Fruit fly (Drosophila melanogaster) whole organism, prepupa: Measurements from ENCODE around the gene CG11899.

ENCODE experiments used
- CG10631 ChIP-seq: fragments of 200-800 bp; sonication (Bioruptor generic); optimal IDR thresholded peaks from 2 replicates; lab custom pipeline; 2016; ENCODE audit warnings: missing biosample characterization, missing genetic modification characterization
- CG10669 ChIP-seq: fragments of 200-800 bp; sonication (Bioruptor generic); optimal IDR thresholded peaks from 3 replicates; lab custom pipeline; 2018; ENCODE audit warnings: missing biosample characterization, mild to moderate bottlenecking, missing genetic modification characterization, moderate library complexity
- CG11762 ChIP-seq: fragments of 200-800 bp; sonication (Bioruptor generic); optimal IDR thresholded peaks from 3 replicates; lab custom pipeline; 2016; ENCODE audit warnings: missing biosample characterization, missing genetic modification characterization; ENCODE audit not compliant: insufficient read depth
- CG15336 ChIP-seq: fragments of 200-800 bp; sonication (Bioruptor generic); IDR thresholded peaks from 2 replicates; pipeline ENCODE4 v1.3.6; 2022; ENCODE audit warnings: missing biosample characterization, missing genetic modification characterization
- CG1621 ChIP-seq: fragments of 200-800 bp; sonication (Bioruptor generic); optimal IDR thresholded peaks from 3 replicates; lab custom pipeline; 2018; ENCODE audit warnings: missing biosample characterization, mild to moderate bottlenecking, missing genetic modification characterization
- CG16779 ChIP-seq: fragments of 200-800 bp; sonication (Bioruptor generic); optimal IDR thresholded peaks from 3 replicates; lab custom pipeline; 2017; ENCODE audit warnings: missing biosample characterization, mild to moderate bottlenecking, missing genetic modification characterization
- CG3032 ChIP-seq: fragments of 200-800 bp; optimal IDR thresholded peaks from 2 replicates; lab custom pipeline; 2019; ENCODE audit warnings: missing biosample characterization, mild to moderate bottlenecking, missing genetic modification characterization, moderate library complexity
- CG31627 ChIP-seq: fragments of 200-800 bp; sonication (Bioruptor generic); optimal IDR thresholded peaks from 3 replicates; lab custom pipeline; 2016; ENCODE audit warnings: missing biosample characterization, missing genetic modification characterization
- CG34406 ChIP-seq: fragments of 200-800 bp; sonication (Bioruptor generic); optimal IDR thresholded peaks from 3 replicates; lab custom pipeline; 2016; ENCODE audit warnings: missing biosample characterization, missing genetic modification characterization
- CG3919 ChIP-seq: fragments of 200-800 bp; sonication (Bioruptor generic); optimal IDR thresholded peaks from 3 replicates; lab custom pipeline; 2016; ENCODE audit warnings: missing biosample characterization, missing genetic modification characterization
- CG6163 ChIP-seq: fragments of 200-800 bp; sonication (Bioruptor generic); IDR thresholded peaks from 3 replicates; pipeline ENCODE4 v1.3.6; 2022; ENCODE audit warnings: missing biosample characterization, missing genetic modification characterization
- CG6792 ChIP-seq: fragments of 200-800 bp; sonication (Bioruptor generic); optimal IDR thresholded peaks from 3 replicates; lab custom pipeline; 2016; ENCODE audit warnings: missing biosample characterization, missing genetic modification characterization
- CG6854 ChIP-seq: fragments of 200-800 bp; sonication (Bioruptor generic); optimal IDR thresholded peaks from 2 replicates; lab custom pipeline; 2017; ENCODE audit warnings: missing biosample characterization, mild to moderate bottlenecking, missing genetic modification characterization
- CG8119 ChIP-seq: fragments of 200-800 bp; sonication (Bioruptor generic); IDR thresholded peaks from 3 replicates; pipeline ENCODE4 v1.3.6; 2022; ENCODE audit warnings: missing biosample characterization, missing genetic modification characterization
- CG8319 ChIP-seq: fragments of 200-800 bp; sonication (Bioruptor generic); optimal IDR thresholded peaks from 3 replicates; lab custom pipeline; 2016; ENCODE audit warnings: missing biosample characterization, missing genetic modification characterization
- CG8632 ChIP-seq: fragments of 200-800 bp; sonication (Bioruptor generic); optimal IDR thresholded peaks from 3 replicates; lab custom pipeline; 2016; ENCODE audit warnings: missing biosample characterization, missing genetic modification characterization
- Eip75B ChIP-seq: fragments of 200-800 bp; sonication (Bioruptor generic); optimal IDR thresholded peaks from 3 replicates; lab custom pipeline; 2016; ENCODE audit warnings: missing biosample characterization, missing genetic modification characterization
- Eip78C ChIP-seq: fragments of 200-800 bp; sonication (Bioruptor generic); peaks from one replicate; lab custom pipeline; 2016; ENCODE audit warnings: missing biosample characterization, missing genetic modification characterization
- Eip93F ChIP-seq: fragments of 200-800 bp; sonication (Bioruptor generic); optimal IDR thresholded peaks from 2 replicates; lab custom pipeline; 2016; ENCODE audit warnings: missing biosample characterization, mild to moderate bottlenecking, missing genetic modification characterization
- Ets21C ChIP-seq: fragments of 200-800 bp; sonication (Bioruptor generic); optimal IDR thresholded peaks from 3 replicates; lab custom pipeline; 2016; ENCODE audit warnings: missing biosample characterization, missing genetic modification characterization
- Ets96B ChIP-seq: fragments of 200-800 bp; optimal IDR thresholded peaks from 2 replicates; lab custom pipeline; 2019; ENCODE audit warnings: missing biosample characterization, mild to moderate bottlenecking, missing genetic modification characterization, moderate library complexity
- Gug ChIP-seq: fragments of 200-800 bp; sonication (Bioruptor generic); IDR thresholded peaks from 2 replicates; pipeline ENCODE4 v1.3.6; 2022; ENCODE audit warnings: missing biosample characterization, missing genetic modification characterization
- Hr39 ChIP-seq: fragments of 200-800 bp; sonication (Bioruptor generic); optimal IDR thresholded peaks from 2 replicates; lab custom pipeline; 2016; ENCODE audit warnings: missing biosample characterization, missing genetic modification characterization
- Lpt ChIP-seq: fragments of 200-800 bp; sonication (Bioruptor generic); optimal IDR thresholded peaks from 3 replicates; lab custom pipeline; 2016; ENCODE audit warnings: missing biosample characterization, missing genetic modification characterization
- Met ChIP-seq: fragments of 200-800 bp; sonication (Bioruptor generic); optimal IDR thresholded peaks from 3 replicates; lab custom pipeline; 2016; ENCODE audit warnings: missing biosample characterization, missing genetic modification characterization
- OdsH ChIP-seq: fragments of 200-800 bp; sonication (Bioruptor generic); optimal IDR thresholded peaks from 3 replicates; lab custom pipeline; 2016; ENCODE audit warnings: missing biosample characterization, missing genetic modification characterization
- Sox14 ChIP-seq: fragments of 200-800 bp; sonication (Bioruptor generic); optimal IDR thresholded peaks from 3 replicates; lab custom pipeline; 2016; ENCODE audit warnings: missing biosample characterization, missing genetic modification characterization
- achi ChIP-seq: fragments of 200-800 bp; sonication (Bioruptor generic); optimal IDR thresholded peaks from 3 replicates; lab custom pipeline; 2016; ENCODE audit warnings: missing biosample characterization, missing genetic modification characterization
- acj6 ChIP-seq: fragments of 200-800 bp; sonication (Bioruptor generic); optimal IDR thresholded peaks from 3 replicates; lab custom pipeline; 2016; ENCODE audit warnings: missing biosample characterization, missing genetic modification characterization
- cyc ChIP-seq: fragments of 200-800 bp; sonication (Bioruptor generic); optimal IDR thresholded peaks from 3 replicates; lab custom pipeline; 2016; ENCODE audit warnings: missing biosample characterization, missing genetic modification characterization
- dac ChIP-seq: fragments of 200-800 bp; sonication (Bioruptor generic); optimal IDR thresholded peaks from 2 replicates; lab custom pipeline; 2017; ENCODE audit warnings: missing biosample characterization, mild to moderate bottlenecking, missing genetic modification characterization
- dsx ChIP-seq: fragments of 200-800 bp; optimal IDR thresholded peaks from 3 replicates; lab custom pipeline; 2019; ENCODE audit warnings: missing biosample characterization, mild to moderate bottlenecking, missing genetic modification characterization, moderate library complexity; ENCODE audit not compliant: poor library complexity, severe bottlenecking
- eg ChIP-seq: fragments of 200-800 bp; sonication (Bioruptor generic); IDR thresholded peaks from 3 replicates; pipeline ENCODE4 v1.3.6; 2022; ENCODE audit warnings: missing biosample characterization, missing genetic modification characterization
- esn ChIP-seq: fragments of 200-800 bp; sonication (Bioruptor generic); optimal IDR thresholded peaks from 2 replicates; lab custom pipeline; 2016; ENCODE audit warnings: missing biosample characterization, mild to moderate bottlenecking, missing genetic modification characterization, moderate library complexity
- fkh ChIP-seq: fragments of 200-800 bp; sonication (Bioruptor generic); optimal IDR thresholded peaks from 3 replicates; lab custom pipeline; 2017; ENCODE audit warnings: missing biosample characterization, mild to moderate bottlenecking, missing genetic modification characterization, moderate library complexity
- lz ChIP-seq: fragments of 200-800 bp; sonication (Bioruptor generic); optimal IDR thresholded peaks from 3 replicates; lab custom pipeline; 2016; ENCODE audit warnings: missing biosample characterization, missing genetic modification characterization
- net ChIP-seq: fragments of 200-800 bp; sonication (Bioruptor generic); optimal IDR thresholded peaks from 3 replicates; lab custom pipeline; 2016; ENCODE audit warnings: missing biosample characterization, missing genetic modification characterization
- pdm3 ChIP-seq: fragments of 200-800 bp; sonication (Bioruptor generic); optimal IDR thresholded peaks from 3 replicates; lab custom pipeline; 2016; ENCODE audit warnings: missing biosample characterization, missing genetic modification characterization
- ss ChIP-seq, 2 experiments: fragments of 200-800 bp; sonication (Bioruptor generic); optimal IDR thresholded peaks; 2 replicates in 1 of 2; 3 replicates in 1 of 2; lab custom pipeline; 2017 to 2018; ENCODE audit warnings: mild to moderate bottlenecking in 2 of 2, missing biosample characterization in 2 of 2, missing genetic modification characterization in 2 of 2, moderate library complexity in 1 of 2
- svp ChIP-seq: fragments of 200-800 bp; sonication (Bioruptor generic); peaks from one replicate; lab custom pipeline; 2016; ENCODE audit warnings: missing biosample characterization, missing genetic modification characterization
- topi ChIP-seq: fragments of 200-800 bp; sonication (Bioruptor generic); optimal IDR thresholded peaks from 3 replicates; lab custom pipeline; 2016; ENCODE audit warnings: missing biosample characterization, missing genetic modification characterization

Gene CG11899

dm6 chr3R:29199807-29200693 lies at the start of gene CG11899 (continued):
- TF ChIP-seq CG6854 (peak; percentile 97), Lpt (GFP tag; lab: Kevin White, UChicago) (peak; percentile 81), net (GFP tag; lab: Kevin White, UChicago) (peak; percentile 77), lz (GFP tag; lab: Kevin White, UChicago) (peak; percentile 82), CG8119 (GFP tag; lab: Robert Waterston, UW) (peak; percentile 68), CG6792 (GFP tag; lab: Kevin White, UChicago) (peak; percentile 77), CG16779 (tag; lab: Kevin White, UChicago) (peak; percentile 47), Eip75B (GFP tag; lab: Kevin White, UChicago) (peak; percentile 88), Eip93F (GFP tag; lab: Kevin White, UChicago) (peak; percentile 94), Met (GFP tag; lab: Kevin White, UChicago) (peak; percentile 87), CG1621 (peak; percentile 93)

dm6 chr3R:29151621-29152092 lies 48.6 kb upstream of the CG11899 start, which contains the start of gene eIF2D:
TSS of gene eIF2D (minus strand) at chr3R:29151794.
- TF ChIP-seq Gug (GFP tag; lab: Robert Waterston, UW) (peak; percentile 41; the same call in 1 of the 2 replicates), dsx (GFP tag; lab: Kevin White, UChicago) (peak; percentile 26), CG10669 (GFP tag; lab: Kevin White, UChicago) (no peak), CG3032 (tag; lab: Kevin White, UChicago) (peak; percentile 68), Eip78C (peak; percentile 86), CG34406 (GFP tag; lab: Kevin White, UChicago) (peak; percentile 28), cyc (GFP tag; lab: Kevin White, UChicago) (peak; percentile 50), Eip75B (GFP tag; lab: Kevin White, UChicago) (peak; percentile 43), CG6163 (peak; percentile 79), Ets21C (GFP tag; lab: Kevin White, UChicago) (no peak), CG1621 (peak; percentile 13), CG6792 (GFP tag; lab: Kevin White, UChicago) (peak; percentile 54), CG6854 (peak; percentile 3), eg (GFP tag; lab: Robert Waterston, UW) (peak; percentile 79), CG10631 (GFP tag; lab: Kevin White, UChicago) (no peak), lz (GFP tag; lab: Kevin White, UChicago) (peak; percentile 66), fkh (GFP tag; lab: Kevin White, UChicago) (peak; percentile 7), dac (GFP tag; lab: Kevin White, UChicago) (no peak), CG11762 (GFP tag; lab: Kevin White, UChicago) (no peak), CG3919 (peak; percentile 46), esn (GFP tag; lab: Kevin White, UChicago) (peak; percentile 80), Sox14 (peak; percentile 63), svp (peak; percentile 86), CG31627 (GFP tag; lab: Kevin White, UChicago) (peak; percentile 62), CG8632 (no peak), ss (GFP tag; optimal IDR thresholded peaks at IDR 0.05; lab: Kevin White, UChicago) (peak in 1 of 2 experiments; percentile 33), CG15336 (GFP tag; lab: Robert Waterston, UW) (peak; percentile 68), acj6 (GFP tag; lab: Kevin White, UChicago) (peak; percentile 55), net (GFP tag; lab: Kevin White, UChicago) (peak; percentile 64), pdm3 (GFP tag; lab: Kevin White, UChicago) (no peak), Ets96B (tag; lab: Kevin White, UChicago) (peak; percentile 46), CG8319 (GFP tag; lab: Kevin White, UChicago) (no peak), Hr39 (GFP tag; lab: Kevin White, UChicago) (peak; percentile 43), CG8119 (GFP tag; lab: Robert Waterston, UW) (peak; percentile 66; the same call in 2 of the 3 replicates), Met (GFP tag; lab: Kevin White, UChicago) (no peak), achi (peak; percentile 64), topi (GFP tag; lab: Kevin White, UChicago) (peak; percentile 67), OdsH (GFP tag; lab: Kevin White, UChicago) (no peak)
